Worm (Caenorhabditis elegans) whole organism, L1 larva: Measurements from ENCODE around the gene F32G8.2.

Experiments used
- C16A3.4 ChIP-seq: fragments of 150-350 bp; optimal IDR thresholded peaks from 2 replicates; lab custom pipeline; 2014; ENCODE audit warnings: missing biosample characterization, missing genetic modification characterization
- C34B4.2 ChIP-seq: sonication (generic microtip); optimal IDR thresholded peaks from 2 replicates; lab custom pipeline; 2017; ENCODE audit warnings: mild to moderate bottlenecking, missing genetic modification characterization, missing compliant biosample characterization
- aha-1 ChIP-seq: fragments of 150-350 bp; optimal IDR thresholded peaks from 2 replicates; lab custom pipeline; 2014; ENCODE audit warnings: missing biosample characterization, missing genetic modification characterization
- alr-1 ChIP-seq: fragments of 200-800 bp; sonication (Bioruptor generic); optimal IDR thresholded peaks from 2 replicates; lab custom pipeline; 2018; ENCODE audit warnings: borderline replicate concordance, mild to moderate bottlenecking, missing genetic modification characterization, missing compliant biosample characterization
- aly-2 ChIP-seq: fragments of 150-350 bp; optimal IDR thresholded peaks from 2 replicates; lab custom pipeline; 2014; ENCODE audit warnings: missing biosample characterization, missing genetic modification characterization
- ceh-63 ChIP-seq: fragments of 200-800 bp; sonication (Bioruptor generic); optimal IDR thresholded peaks from 2 replicates; lab custom pipeline; 2018; ENCODE audit warnings: mild to moderate bottlenecking, missing genetic modification characterization, missing compliant biosample characterization
- ceh-8 ChIP-seq: fragments of 200-800 bp; sonication (Bioruptor generic); optimal IDR thresholded peaks from 2 replicates; lab custom pipeline; 2018; ENCODE audit warnings: mild to moderate bottlenecking, missing genetic modification characterization, moderate library complexity, missing compliant biosample characterization
- ceh-88 ChIP-seq: fragments of 200-800 bp; sonication (Bioruptor generic); IDR thresholded peaks from 2 replicates; pipeline ENCODE4 v1.3.6; 2022; ENCODE audit warnings: missing genetic modification characterization, missing compliant biosample characterization
- ces-1 ChIP-seq: fragments of 150-350 bp; optimal IDR thresholded peaks from 2 replicates; lab custom pipeline; 2014; ENCODE audit warnings: missing biosample characterization, missing genetic modification reagents, missing genetic modification characterization
- dpl-1 ChIP-seq, 3 experiments: fragments of 150-350 bp in 2 of 3; sonication (generic microtip) in 1 of 3; optimal IDR thresholded peaks; 2 replicates each; lab custom pipeline; 2014 to 2017; ENCODE audit warnings: missing biosample characterization in 3 of 3, missing genetic modification characterization in 3 of 3, missing genetic modification reagents in 3 of 3
- efl-1 ChIP-seq, 4 experiments: fragments of 150-350 bp; optimal IDR thresholded peaks in 3 of 4; peaks in 1 of 4; 1 replicate in 1 of 4; 2 replicates in 3 of 4; lab custom pipeline; 2014; ENCODE audit warnings: missing biosample characterization in 2 of 4, missing genetic modification characterization in 2 of 4, missing genetic modification reagents in 2 of 4
- egl-27 ChIP-seq, 2 experiments: fragments of 150-350 bp in 1 of 2; sonication (generic microtip); optimal IDR thresholded peaks; 3 replicates each; lab custom pipeline; 2017 to 2018; ENCODE audit warnings: missing biosample characterization in 2 of 2, missing genetic modification characterization in 2 of 2, missing genetic modification reagents in 2 of 2
- elt-2 ChIP-seq: sonication (generic microtip); optimal IDR thresholded peaks from 2 replicates; lab custom pipeline; 2016; ENCODE audit warnings: missing genetic modification characterization, mild to moderate bottlenecking, inconsistent platforms, missing compliant biosample characterization, missing genetic modification reagents
- elt-3 ChIP-seq, 6 experiments: fragments of 150-350 bp in 1 of 6; sonication (generic microtip); optimal IDR thresholded peaks; 2 replicates each; lab custom pipeline; 2017 to 2018; ENCODE audit warnings: missing biosample characterization in 6 of 6, missing genetic modification characterization in 6 of 6, inconsistent platforms in 1 of 6
- ets-5 ChIP-seq: fragments of 200-800 bp; sonication (Bioruptor generic); IDR thresholded peaks from 2 replicates; pipeline ENCODE4 v1.3.6; 2022; ENCODE audit warnings: missing genetic modification characterization, missing compliant biosample characterization
- fkh-10 ChIP-seq: sonication (generic microtip); optimal IDR thresholded peaks from 2 replicates; lab custom pipeline; 2017; ENCODE audit warnings: missing biosample characterization, missing genetic modification reagents, missing genetic modification characterization
- fkh-8 ChIP-seq: sonication (generic microtip); optimal IDR thresholded peaks from 2 replicates; lab custom pipeline; 2016; ENCODE audit warnings: mild to moderate bottlenecking, missing genetic modification characterization, missing compliant biosample characterization
- hlh-17 ChIP-seq: fragments of 200-800 bp; sonication (Bioruptor generic); optimal IDR thresholded peaks from 2 replicates; lab custom pipeline; 2018; ENCODE audit warnings: missing genetic modification characterization, mild to moderate bottlenecking, missing compliant biosample characterization, moderate library complexity, borderline replicate concordance
- hlh-4 ChIP-seq: sonication (generic microtip); optimal IDR thresholded peaks from 2 replicates; lab custom pipeline; 2016; ENCODE audit warnings: mild to moderate bottlenecking, missing genetic modification characterization, missing compliant biosample characterization
- irx-1 ChIP-seq: sonication (generic microtip); optimal IDR thresholded peaks from 2 replicates; lab custom pipeline; 2016; ENCODE audit warnings: missing genetic modification characterization, missing compliant biosample characterization
- isw-1 ChIP-seq: fragments of 200-800 bp; sonication (Bioruptor generic); IDR thresholded peaks from 2 replicates; pipeline ENCODE4 v1.3.6; 2022; ENCODE audit warnings: missing genetic modification characterization, missing compliant biosample characterization
- jun-1 ChIP-seq: fragments of 150-350 bp; optimal IDR thresholded peaks from 2 replicates; lab custom pipeline; 2014; ENCODE audit warnings: missing biosample characterization, missing genetic modification reagents, missing genetic modification characterization
- lin-13 ChIP-seq: fragments of 150-350 bp; optimal IDR thresholded peaks from 2 replicates; lab custom pipeline; 2014; ENCODE audit warnings: missing biosample characterization, missing genetic modification reagents, missing genetic modification characterization
- lin-15B ChIP-seq: fragments of 150-350 bp; sonication (generic microtip); optimal IDR thresholded peaks from 3 replicates; lab custom pipeline; 2014; ENCODE audit warnings: missing biosample characterization, missing genetic modification characterization
- lin-39 ChIP-seq: fragments of 150-350 bp; optimal IDR thresholded peaks from 2 replicates; lab custom pipeline; 2014; ENCODE audit warnings: missing biosample characterization, missing genetic modification reagents, missing genetic modification characterization
- lir-3 ChIP-seq: sonication (generic microtip); optimal IDR thresholded peaks from 2 replicates; lab custom pipeline; 2016; ENCODE audit warnings: mild to moderate bottlenecking, missing genetic modification characterization, moderate library complexity, missing compliant biosample characterization; ENCODE audit not compliant: poor library complexity
- mdl-1 ChIP-seq, 2 experiments: fragments of 150-350 bp; optimal IDR thresholded peaks; 2 replicates each; lab custom pipeline; 2014 to 2017; ENCODE audit warnings: missing biosample characterization in 2 of 2, missing genetic modification characterization in 2 of 2, inconsistent platforms in 1 of 2
- mef-2 ChIP-seq: fragments of 150-350 bp; optimal IDR thresholded peaks from 2 replicates; lab custom pipeline; 2014; ENCODE audit warnings: missing biosample characterization, missing genetic modification characterization
- mep-1 ChIP-seq: fragments of 150-350 bp; optimal IDR thresholded peaks from 2 replicates; lab custom pipeline; 2014; ENCODE audit warnings: missing biosample characterization, missing genetic modification characterization
- nhr-11 ChIP-seq: fragments of 150-350 bp; optimal IDR thresholded peaks from 2 replicates; lab custom pipeline; 2014; ENCODE audit warnings: missing biosample characterization, missing genetic modification characterization
- nhr-28 ChIP-seq: fragments of 150-350 bp; optimal IDR thresholded peaks from 2 replicates; lab custom pipeline; 2014; ENCODE audit warnings: missing biosample characterization, missing genetic modification characterization
- nhr-76 ChIP-seq: sonication (generic microtip); optimal IDR thresholded peaks from 2 replicates; lab custom pipeline; 2017; ENCODE audit warnings: missing biosample characterization, missing genetic modification characterization
- nhr-77 ChIP-seq: fragments of 150-350 bp; optimal IDR thresholded peaks from 2 replicates; lab custom pipeline; 2014; ENCODE audit warnings: missing biosample characterization, missing genetic modification characterization
- nhr-84 ChIP-seq: sonication (generic microtip); optimal IDR thresholded peaks from 2 replicates; lab custom pipeline; 2017; ENCODE audit warnings: missing biosample characterization, missing genetic modification characterization
- nhr-85 ChIP-seq: sonication (generic microtip); peaks from one replicate; lab custom pipeline; 2016; ENCODE audit warnings: missing genetic modification characterization, inconsistent platforms, missing compliant biosample characterization
- nhr-90 ChIP-seq: sonication (generic microtip); optimal IDR thresholded peaks from 2 replicates; lab custom pipeline; 2016; ENCODE audit warnings: mild to moderate bottlenecking, missing genetic modification characterization, missing compliant biosample characterization; ENCODE audit not compliant: poor library complexity
- pag-3 ChIP-seq: sonication (generic microtip); optimal IDR thresholded peaks from 2 replicates; lab custom pipeline; 2017; ENCODE audit warnings: missing genetic modification characterization, mild to moderate bottlenecking, missing compliant biosample characterization, antibody characterized with exemption, borderline replicate concordance; ENCODE audit not compliant: insufficient read depth
- pqm-1 ChIP-seq: sonication (generic microtip); optimal IDR thresholded peaks from 3 replicates; lab custom pipeline; 2017; ENCODE audit warnings: missing biosample characterization, missing genetic modification characterization
- rnt-1 ChIP-seq: sonication (generic microtip); optimal IDR thresholded peaks from 2 replicates; lab custom pipeline; 2016; ENCODE audit warnings: mild to moderate bottlenecking, missing genetic modification characterization, moderate library complexity, missing compliant biosample characterization
- snpc-4 ChIP-seq: fragments of 150-350 bp; optimal IDR thresholded peaks from 2 replicates; lab custom pipeline; 2014; ENCODE audit warnings: missing biosample characterization, missing genetic modification characterization
- sox-4 ChIP-seq: sonication (generic microtip); optimal IDR thresholded peaks from 2 replicates; lab custom pipeline; 2016; ENCODE audit warnings: missing genetic modification characterization, missing compliant biosample characterization
- sptf-1 ChIP-seq: fragments of 150-350 bp; optimal IDR thresholded peaks from 2 replicates; lab custom pipeline; 2014; ENCODE audit warnings: missing biosample characterization, missing genetic modification characterization
- tbx-2 ChIP-seq: sonication (generic microtip); optimal IDR thresholded peaks from 2 replicates; lab custom pipeline; 2016; ENCODE audit warnings: missing genetic modification characterization, missing compliant biosample characterization
- unc-130 ChIP-seq: fragments of 150-350 bp; optimal IDR thresholded peaks from 2 replicates; lab custom pipeline; 2017; ENCODE audit warnings: missing biosample characterization, missing genetic modification characterization, inconsistent platforms
- unc-62 ChIP-seq: fragments of 150-350 bp; optimal IDR thresholded peaks from 2 replicates; lab custom pipeline; 2014; ENCODE audit warnings: missing biosample characterization, missing genetic modification reagents, missing genetic modification characterization
- unc-86 ChIP-seq: sonication (generic microtip); optimal IDR thresholded peaks from 2 replicates; lab custom pipeline; 2016; ENCODE audit warnings: missing genetic modification characterization, missing compliant biosample characterization
- unc-98 ChIP-seq: fragments of 200-800 bp; sonication (Bioruptor generic); IDR thresholded peaks from 2 replicates; pipeline ENCODE4 v1.3.6; 2022; ENCODE audit warnings: missing genetic modification characterization, missing compliant biosample characterization
- vab-15 ChIP-seq: sonication (generic microtip); optimal IDR thresholded peaks from 2 replicates; lab custom pipeline; 2017; ENCODE audit warnings: missing genotype, mild to moderate bottlenecking, missing genetic modification characterization, missing compliant biosample characterization
- zag-1 ChIP-seq: fragments of 150-350 bp; optimal IDR thresholded peaks from 2 replicates; lab custom pipeline; 2014; ENCODE audit warnings: missing biosample characterization, missing genetic modification characterization
- ztf-11 ChIP-seq, 2 experiments: sonication (generic microtip); optimal IDR thresholded peaks; 2 replicates each; lab custom pipeline; 2016 to 2017; ENCODE audit warnings: missing genetic modification characterization in 2 of 2, missing biosample characterization in 1 of 2, missing compliant biosample characterization in 1 of 2
- ztf-4 ChIP-seq: fragments of 150-350 bp; optimal IDR thresholded peaks from 2 replicates; lab custom pipeline; 2014; ENCODE audit warnings: missing biosample characterization, missing genetic modification characterization

F32G8.2 gene

ce11 chrV:10536808-10537207 lies 13.0 kb upstream of the F32G8.2 start (continued):
- TF ChIP-seq snpc-4 (tag; lab: Kevin White, UChicago) = peak; percentile 88
- TF ChIP-seq ceh-8 (GFP tag; lab: Kevin White, UChicago) = peak; percentile 82
- TF ChIP-seq sptf-1 (tag; lab: Kevin White, UChicago) = no peak
- no peak for TF ChIP-seq unc-62 (GFP tag; lab: Kevin White, UChicago)
- TF ChIP-seq zag-1 (tag; lab: Kevin White, UChicago) = no peak
- no peak for TF ChIP-seq C34B4.2
- TF ChIP-seq nhr-76 (tag; lab: Kevin White, UChicago) = no peak
- TF ChIP-seq unc-86 (tag; lab: Kevin White, UChicago) = peak; percentile 89
- TF ChIP-seq lin-13 = peak; percentile 80
- TF ChIP-seq mep-1 (tag; lab: Kevin White, UChicago) = peak; percentile 99
- TF ChIP-seq pag-3 = no peak
- peak; percentile 63 for TF ChIP-seq ztf-4 (tag; lab: Kevin White, UChicago)
- TF ChIP-seq ztf-11 (tag; optimal IDR thresholded peaks at IDR 0.05; lab: Kevin White, UChicago) = peak in 1 of 2 experiments; percentile 80
- peak; percentile 62 for TF ChIP-seq elt-2 (tag; lab: Kevin White, UChicago)
- no peak for TF ChIP-seq hlh-4 (tag; lab: Kevin White, UChicago)
- peak; percentile 96 for TF ChIP-seq C16A3.4 (tag; lab: Kevin White, UChicago)
- peak; percentile 97 for TF ChIP-seq nhr-85 (tag; lab: Kevin White, UChicago)
- TF ChIP-seq nhr-28 (tag; lab: Kevin White, UChicago) = no peak
- no peak for TF ChIP-seq alr-1 (tag; lab: Kevin White, UChicago)
- TF ChIP-seq mdl-1 (tag; optimal IDR thresholded peaks at IDR 0.05; lab: Kevin White, UChicago) = peak; percentile 34 to 94
- TF ChIP-seq elt-3 (tag; optimal IDR thresholded peaks at IDR 0.05; lab: Kevin White, UChicago) = peak in 3 of 6 experiments; percentile 78 to 84 (median 78)
- peak; percentile 83 for TF ChIP-seq jun-1 (tag; lab: Kevin White, UChicago)
- TF ChIP-seq sox-4 (tag; lab: Kevin White, UChicago) = peak; percentile 79
- peak; percentile 89 for TF ChIP-seq irx-1 (tag; lab: Kevin White, UChicago)
- peak; percentile 82 to 98 for TF ChIP-seq efl-1 (optimal IDR thresholded peaks at IDR 0.05; lab: Kevin White, UChicago)
- TF ChIP-seq efl-1 (GFP tag; optimal IDR thresholded peaks at IDR 0.05 in 1 of 2; lab: Kevin White, UChicago) = peak; percentile 96 to 100
- no peak for TF ChIP-seq pqm-1 (tag; lab: Kevin White, UChicago)
- TF ChIP-seq nhr-84 (tag; lab: Kevin White, UChicago) = no peak
- peak in 1 of 2 experiments; percentile 40 for TF ChIP-seq egl-27 (tag; optimal IDR thresholded peaks at IDR 0.05; lab: Kevin White, UChicago)
- peak; percentile 42 for TF ChIP-seq vab-15 (tag; lab: Kevin White, UChicago)
- TF ChIP-seq aly-2 (tag; lab: Kevin White, UChicago) = peak; percentile 89
- peak; percentile 84 for TF ChIP-seq ceh-88 (GFP tag; lab: Robert Waterston, UW)
- TF ChIP-seq unc-130 (tag; lab: Kevin White, UChicago) = peak; percentile 84
- TF ChIP-seq hlh-17 (GFP tag; lab: Kevin White, UChicago) = no peak
- peak; percentile 96 to 97 (median 97) for TF ChIP-seq dpl-1 (GFP tag; optimal IDR thresholded peaks at IDR 0.05; lab: Kevin White, UChicago)
- peak; percentile 43 for TF ChIP-seq ces-1 (GFP tag; lab: Kevin White, UChicago)
- TF ChIP-seq fkh-8 (tag; lab: Kevin White, UChicago) = peak; percentile 91
- peak; percentile 81 for TF ChIP-seq lin-39 (tag; lab: Kevin White, UChicago)
- peak; percentile 72 for TF ChIP-seq mef-2 (tag; lab: Kevin White, UChicago)
- TF ChIP-seq nhr-11 (tag; lab: Kevin White, UChicago) = peak; percentile 74
- peak; percentile 84 for TF ChIP-seq fkh-10
- no peak for TF ChIP-seq ets-5 (GFP tag; lab: Robert Waterston, UW)
- TF ChIP-seq rnt-1 (tag; lab: Kevin White, UChicago) = peak; percentile 96
- TF ChIP-seq lin-15B = peak; percentile 79
- TF ChIP-seq ceh-63 (GFP tag; lab: Kevin White, UChicago) = no peak
- peak; percentile 95 for TF ChIP-seq tbx-2 (tag; lab: Kevin White, UChicago)
- peak; percentile 44 for TF ChIP-seq aha-1 (tag; lab: Kevin White, UChicago)
- peak; percentile 90 for TF ChIP-seq nhr-77
- TF ChIP-seq isw-1 = peak; percentile 88
- no peak for TF ChIP-seq unc-98 (GFP tag; lab: Robert Waterston, UW)
- TF ChIP-seq nhr-90 (tag; lab: Kevin White, UChicago) = peak; percentile 93
- peak; percentile 86 for TF ChIP-seq lir-3 (tag; lab: Kevin White, UChicago)
